Fruit fly (Drosophila melanogaster) whole organism, embryonic: ENCODE measurements around the gene CG46462.
A peak's percentile ranks its signal among the peaks of the same experiment; 100 is the strongest.

Experiments used
- Abd-B ChIP-seq: fragments of 200-800 bp; sonication (Bioruptor generic); optimal IDR thresholded peaks from 2 replicates; lab custom pipeline; 2018; ENCODE audit warnings: missing biosample characterization, mild to moderate bottlenecking, missing genetic modification characterization, moderate library complexity
- Ada2b ChIP-seq: fragments of 200-800 bp; sonication (Bioruptor generic); IDR thresholded peaks from 2 replicates; pipeline ENCODE4 v1.3.6; 2022; ENCODE audit warnings: missing biosample characterization, missing genetic modification characterization
- Aef1 ChIP-seq: fragments of 200-800 bp; sonication (Bioruptor generic); IDR thresholded peaks from 3 replicates; pipeline ENCODE4 v1.3.6; 2022; ENCODE audit warnings: missing biosample characterization, missing genetic modification characterization
- Bgb ChIP-seq: fragments of 200-800 bp; sonication (Bioruptor generic); IDR thresholded peaks from 2 replicates; pipeline ENCODE4 v1.3.6; 2022; ENCODE audit warnings: missing biosample characterization, missing genetic modification characterization; ENCODE audit not compliant: partially characterized antibody
- CG10366 ChIP-seq: fragments of 200-800 bp; sonication (Bioruptor generic); IDR thresholded peaks from 2 replicates; pipeline ENCODE4 v1.3.6; 2022; ENCODE audit warnings: missing biosample characterization, missing genetic modification characterization
- CG12236 ChIP-seq: fragments of 200-800 bp; sonication (Bioruptor generic); optimal IDR thresholded peaks from 2 replicates; lab custom pipeline; 2016; ENCODE audit warnings: missing biosample characterization, missing genetic modification characterization
- CG13894 ChIP-seq: fragments of 200-800 bp; sonication (Bioruptor generic); optimal IDR thresholded peaks from 3 replicates; lab custom pipeline; 2018; ENCODE audit warnings: missing biosample characterization, mild to moderate bottlenecking, missing genetic modification characterization, moderate library complexity
- CG14860 ChIP-seq: fragments of 200-800 bp; sonication (Bioruptor generic); IDR thresholded peaks from 3 replicates; pipeline ENCODE4 v1.3.6; 2022; ENCODE audit warnings: missing biosample characterization, missing genetic modification characterization; ENCODE audit not compliant: partially characterized antibody
- CG17328 ChIP-seq: fragments of 200-800 bp; sonication (Bioruptor generic); IDR thresholded peaks from 2 replicates; pipeline ENCODE4 v1.3.6; 2022; ENCODE audit warnings: missing biosample characterization, missing genetic modification characterization
- CG30431 ChIP-seq: fragments of 200-800 bp; sonication (Bioruptor generic); optimal IDR thresholded peaks from 2 replicates; lab custom pipeline; 2017; ENCODE audit warnings: missing biosample characterization, missing genetic modification characterization
- CG31388 ChIP-seq: fragments of 200-800 bp; sonication (Bioruptor generic); optimal IDR thresholded peaks from 2 replicates; lab custom pipeline; 2016; ENCODE audit warnings: missing biosample characterization, missing genetic modification characterization
- CG31441 ChIP-seq: fragments of 200-800 bp; sonication (Bioruptor generic); IDR thresholded peaks from 2 replicates; pipeline ENCODE4 v1.3.6; 2022; ENCODE audit warnings: missing biosample characterization, missing genetic modification characterization
- CG32532 ChIP-seq: fragments of 200-800 bp; sonication (Bioruptor generic); IDR thresholded peaks from 2 replicates; pipeline ENCODE4 v1.3.6; 2022; ENCODE audit warnings: missing biosample characterization, missing genetic modification characterization
- CG33557 ChIP-seq: fragments of 200-800 bp; sonication (Bioruptor generic); optimal IDR thresholded peaks from 2 replicates; lab custom pipeline; 2019; ENCODE audit warnings: missing biosample characterization, mild to moderate bottlenecking, missing genetic modification characterization, moderate library complexity
- CG4282 ChIP-seq: fragments of 200-800 bp; sonication (Bioruptor generic); optimal IDR thresholded peaks from 2 replicates; lab custom pipeline; 2016; ENCODE audit warnings: missing biosample characterization, missing genetic modification characterization
- CG8765 ChIP-seq: fragments of 200-800 bp; sonication (Bioruptor generic); IDR thresholded peaks from 2 replicates; pipeline ENCODE4 v1.3.6; 2022; ENCODE audit warnings: missing biosample characterization, missing genetic modification characterization
- CG9876 ChIP-seq: fragments of 200-800 bp; sonication (Bioruptor generic); optimal IDR thresholded peaks from 2 replicates; lab custom pipeline; 2016; ENCODE audit warnings: missing biosample characterization, missing genetic modification characterization
- Doc3 ChIP-seq: fragments of 200-800 bp; sonication (Bioruptor generic); IDR thresholded peaks from 3 replicates; pipeline ENCODE4 v1.3.6; 2022; ENCODE audit warnings: missing biosample characterization, missing genetic modification characterization; ENCODE audit not compliant: partially characterized antibody
- ERR ChIP-seq: fragments of 200-800 bp; sonication (Bioruptor generic); optimal IDR thresholded peaks from 2 replicates; lab custom pipeline; 2016; ENCODE audit warnings: missing biosample characterization, missing genetic modification characterization
- Elba2 ChIP-seq: fragments of 200-800 bp; sonication (Bioruptor generic); optimal IDR thresholded peaks from 3 replicates; lab custom pipeline; 2016; ENCODE audit warnings: missing biosample characterization, missing genetic modification characterization
- Ets65A ChIP-seq: fragments of 200-800 bp; sonication (Bioruptor generic); peaks from one replicate; lab custom pipeline; 2016; ENCODE audit warnings: missing biosample characterization, missing genetic modification characterization
- Hsf ChIP-seq: fragments of 200-800 bp; sonication (Bioruptor generic); optimal IDR thresholded peaks from 3 replicates; lab custom pipeline; 2016; ENCODE audit warnings: missing biosample characterization, missing genetic modification characterization
- Lim3 ChIP-seq: fragments of 200-800 bp; sonication (Bioruptor generic); IDR thresholded peaks from 2 replicates; pipeline ENCODE4 v1.3.6; 2022; ENCODE audit warnings: missing biosample characterization, missing genetic modification characterization
- Max ChIP-seq: fragments of 200-800 bp; sonication (Bioruptor generic); optimal IDR thresholded peaks from 2 replicates; lab custom pipeline; 2016; ENCODE audit warnings: missing biosample characterization, mild to moderate bottlenecking, missing genetic modification characterization
- Nf-YB ChIP-seq: fragments of 200-800 bp; sonication (Bioruptor generic); optimal IDR thresholded peaks from 3 replicates; lab custom pipeline; 2019; ENCODE audit warnings: missing biosample characterization, mild to moderate bottlenecking, missing genetic modification characterization, moderate library complexity
- Sox100B ChIP-seq: fragments of 200-800 bp; sonication (Bioruptor generic); optimal IDR thresholded peaks from 3 replicates; lab custom pipeline; 2018; ENCODE audit warnings: missing biosample characterization, mild to moderate bottlenecking, missing genetic modification characterization
- Tbp ChIP-seq: fragments of >200 bp; optimal IDR thresholded peaks from 2 replicates; lab custom pipeline; 2018; ENCODE audit warnings: missing biosample characterization, missing genetic modification characterization
- cato ChIP-seq: fragments of 200-800 bp; sonication (Bioruptor generic); optimal IDR thresholded peaks from 2 replicates; lab custom pipeline; 2016; ENCODE audit warnings: missing biosample characterization, missing genetic modification characterization, borderline replicate concordance
- danr ChIP-seq: fragments of 200-800 bp; sonication (Bioruptor generic); IDR thresholded peaks from 2 replicates; pipeline ENCODE4 v1.3.6; 2022; ENCODE audit warnings: missing biosample characterization, missing genetic modification characterization
- dysf ChIP-seq: fragments of 200-800 bp; sonication (Bioruptor generic); IDR thresholded peaks from 3 replicates; pipeline ENCODE4 v1.3.6; 2022; ENCODE audit warnings: missing biosample characterization, missing genetic modification characterization
- exex ChIP-seq: fragments of 200-800 bp; sonication (Bioruptor generic); optimal IDR thresholded peaks from 4 replicates; lab custom pipeline; 2018; ENCODE audit warnings: missing biosample characterization, mild to moderate bottlenecking, missing genetic modification characterization, moderate library complexity
- kni ChIP-seq: fragments of 200-800 bp; sonication (Bioruptor generic); optimal IDR thresholded peaks from 3 replicates; lab custom pipeline; 2017; ENCODE audit warnings: mild to moderate bottlenecking, missing biosample characterization, missing genetic modification reagents, missing genetic modification characterization
- lilli ChIP-seq: fragments of 200-800 bp; sonication (Bioruptor generic); optimal IDR thresholded peaks from 3 replicates; lab custom pipeline; 2016; ENCODE audit warnings: missing biosample characterization, missing genetic modification characterization
- otp ChIP-seq: fragments of 200-800 bp; sonication (Bioruptor generic); IDR thresholded peaks from 3 replicates; pipeline ENCODE4, ENCODE4 v1.3.6; 2022; ENCODE audit warnings: missing biosample characterization, missing genetic modification characterization
- salm ChIP-seq: fragments of 200-800 bp; sonication (Bioruptor generic); optimal IDR thresholded peaks from 2 replicates; lab custom pipeline; 2018; ENCODE audit warnings: missing biosample characterization, mild to moderate bottlenecking, missing genetic modification characterization
- seq ChIP-seq: fragments of 200-800 bp; sonication (Bioruptor generic); IDR thresholded peaks from 2 replicates; pipeline ENCODE4 v1.3.6; 2022; ENCODE audit warnings: missing biosample characterization, missing genetic modification characterization
- slou ChIP-seq: fragments of 200-800 bp; sonication (Bioruptor generic); optimal IDR thresholded peaks from 3 replicates; lab custom pipeline; 2016; ENCODE audit warnings: missing biosample characterization, missing genetic modification characterization
- sna ChIP-seq: fragments of 200-800 bp; sonication (Bioruptor generic); IDR thresholded peaks from 2 replicates; pipeline ENCODE4 v1.3.6; 2022; ENCODE audit warnings: missing biosample characterization, missing genetic modification characterization; ENCODE audit not compliant: partially characterized antibody
- tin ChIP-seq: fragments of 200-800 bp; sonication (Bioruptor generic); optimal IDR thresholded peaks from 3 replicates; lab custom pipeline; 2016; ENCODE audit warnings: missing biosample characterization, missing genetic modification characterization
- vnd ChIP-seq: fragments of 200-800 bp; sonication (Bioruptor generic); IDR thresholded peaks from 3 replicates; pipeline ENCODE4 v1.3.6; 2022; ENCODE audit warnings: missing biosample characterization, missing genetic modification characterization; ENCODE audit not compliant: partially characterized antibody
- zen2 ChIP-seq: fragments of 200-800 bp; sonication (Bioruptor generic); IDR thresholded peaks from 3 replicates; pipeline ENCODE4 v1.3.6; 2022; ENCODE audit warnings: missing biosample characterization, missing genetic modification characterization; ENCODE audit not compliant: partially characterized antibody

Gene CG46462

DNA sequence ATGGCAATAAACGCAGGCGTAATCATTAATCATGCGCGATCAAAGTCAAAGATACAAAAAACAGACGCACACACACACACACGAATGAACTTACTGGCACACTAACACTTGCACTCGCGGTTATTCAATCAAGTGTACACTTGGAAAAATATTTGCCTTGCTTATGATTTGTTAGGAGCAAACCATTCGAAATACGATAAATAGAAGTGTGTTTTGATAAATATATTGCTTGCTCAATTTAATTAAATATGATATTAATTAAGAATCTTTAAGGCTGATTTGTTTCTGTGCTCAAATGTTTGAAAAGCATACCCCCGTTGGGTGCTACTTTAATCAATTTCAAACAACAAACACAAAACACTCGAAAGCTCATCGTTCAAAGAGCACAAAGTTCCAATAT is 14.0 kb downstream of the CG46462 start (continued):
- TF ChIP-seq Sox100B (GFP tag; lab: Kevin White, UChicago) (peak; percentile 3), danr (GFP tag; lab: Robert Waterston, UW) (no peak)

DNA sequence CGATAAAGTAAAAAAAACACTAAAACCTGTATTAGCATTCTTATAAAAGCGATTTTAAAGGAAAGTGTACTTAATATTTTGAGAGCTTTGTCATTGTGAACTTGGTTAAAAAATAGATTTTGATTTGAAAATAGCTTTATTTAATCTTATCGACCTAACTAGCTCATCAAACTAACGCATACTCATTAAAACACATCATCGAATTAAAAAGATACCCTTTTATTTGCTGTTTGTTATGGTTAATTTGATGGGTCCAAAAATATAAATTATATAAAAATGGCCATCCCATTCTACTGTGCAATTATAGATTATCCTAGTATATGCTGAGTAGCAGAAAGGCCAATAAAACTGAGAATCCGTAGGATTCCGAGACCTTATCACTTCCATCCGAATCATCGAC is 19.5 kb downstream of the CG46462 start, which contains the start of gene CG32219:
Gene CG32219, minus strand, starts transcription at position 101 of the 400 bp plus-strand sequence.
- TF ChIP-seq Ets65A = no peak
- TF ChIP-seq ERR (GFP tag; lab: Kevin White, UChicago) = no peak
- TF ChIP-seq, all 482 proteins: peak for 0

DNA sequence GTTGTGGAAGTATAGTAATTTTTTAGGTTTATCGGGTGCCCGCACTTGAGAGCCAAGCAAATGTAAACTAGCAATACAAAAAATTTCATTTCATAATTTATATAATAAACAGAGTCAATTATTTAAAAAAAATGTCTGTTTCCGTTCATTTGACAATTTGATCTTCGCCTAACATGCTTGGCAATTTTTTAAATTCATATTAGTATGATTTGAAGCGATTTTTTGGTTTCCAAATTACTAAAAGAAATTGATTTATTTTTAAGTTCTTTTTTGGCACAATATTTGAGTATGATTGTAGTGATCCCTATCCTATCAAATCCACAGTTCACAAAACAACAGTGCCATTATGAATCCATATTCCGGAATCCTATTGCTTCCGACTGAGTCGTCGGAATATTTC is 20.4 kb downstream of the CG46462 start, which contains the start of gene CG34258:
Gene CG34258, minus strand, starts transcription at position 101 of the 400 bp plus-strand sequence.
- TF ChIP-seq Hsf (GFP tag; lab: Kevin White, UChicago) (no peak), Abd-B (no peak), CG12236 (no peak)
- TF ChIP-seq, all 482 proteins: peak for 0

DNA sequence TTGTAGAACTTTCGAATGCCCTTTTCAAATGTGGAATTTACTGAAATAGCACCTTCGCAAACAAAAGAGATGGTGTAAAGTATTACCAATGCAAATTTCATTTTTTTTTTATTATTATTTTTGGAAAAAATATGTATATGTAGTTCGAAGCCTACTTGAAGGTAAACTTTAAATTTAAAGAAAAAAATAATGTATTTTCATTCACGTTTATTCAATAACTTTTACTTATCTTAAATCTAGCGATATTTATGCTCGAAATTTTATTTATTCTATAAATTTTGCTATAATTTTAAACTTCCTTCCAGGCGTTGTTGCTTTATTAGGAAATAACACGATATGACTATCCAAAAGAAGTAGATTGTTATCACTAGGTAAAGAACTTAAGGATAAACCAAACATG is 21.2 kb downstream of the CG46462 start, which contains the start of gene CG33710:
Gene CG33710, minus strand, starts transcription at position 101 of the 400 bp plus-strand sequence.
- TF ChIP-seq Max (no peak), CG14860 (GFP tag; lab: Robert Waterston, UW) (no peak), CG4282 (GFP tag; lab: Kevin White, UChicago) (no peak), CG9876 (GFP tag; lab: Kevin White, UChicago) (no peak), CG10366 (GFP tag; lab: Robert Waterston, UW) (no peak), CG31388 (GFP tag; lab: Kevin White, UChicago) (no peak), CG32532 (GFP tag; lab: Robert Waterston, UW) (no peak), seq (GFP tag; lab: Robert Waterston, UW) (no peak), Tbp (no peak), CG31441 (no peak)

DNA sequence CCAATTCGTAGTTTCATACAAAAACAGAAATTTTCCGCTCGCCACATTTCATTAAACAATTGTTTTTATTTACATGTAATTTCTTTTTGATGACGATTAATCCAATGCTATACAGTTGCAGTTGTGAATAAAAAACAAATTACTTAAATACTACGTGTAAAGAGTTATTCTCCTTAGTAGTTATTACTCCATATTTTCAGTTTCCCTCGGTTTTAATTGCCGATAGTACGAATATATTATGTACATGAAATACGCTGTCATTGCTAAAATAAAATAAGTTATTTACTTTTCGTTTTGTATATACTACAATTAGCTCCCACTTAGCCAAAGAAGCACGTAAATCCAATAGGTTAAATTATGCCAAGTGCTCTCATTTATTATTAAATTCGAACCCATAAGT is 22.1 kb downstream of the CG46462 start, which contains the start of gene CG42655:
Gene CG42655, minus strand, starts transcription at position 101 of the 400 bp plus-strand sequence.
- TF ChIP-seq Abd-B (no peak), Elba2 (GFP tag; lab: Kevin White, UChicago) (no peak), CG31441 (no peak), cato (no peak), exex (tag; lab: Kevin White, UChicago) (no peak), Nf-YB (no peak), dysf (GFP tag; lab: Robert Waterston, UW) (no peak), CG17328 (no peak), Lim3 (GFP tag; lab: Robert Waterston, UW) (no peak)

DNA sequence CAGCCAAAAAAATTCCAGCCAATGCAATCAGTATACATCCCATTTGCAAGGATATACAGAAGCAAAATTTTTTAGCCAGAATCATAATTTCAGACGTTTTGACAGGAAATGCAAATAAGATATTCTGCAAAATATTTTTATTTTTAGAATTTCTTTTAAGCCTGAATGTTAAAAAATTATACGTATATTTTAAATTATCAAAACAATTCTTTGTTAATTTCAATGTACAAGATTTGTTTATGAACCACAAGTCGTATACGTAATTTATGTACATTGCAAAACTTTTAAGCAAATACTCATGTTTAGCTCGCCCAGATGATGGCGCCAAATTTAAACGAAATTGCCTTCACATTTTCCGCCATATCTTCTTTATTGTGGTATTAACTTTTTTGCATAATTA is 22.9 kb downstream of the CG46462 start, which contains the start of gene CG42654:
Gene CG42654, minus strand, starts transcription at position 101 of the 400 bp plus-strand sequence.
- TF ChIP-seq CG13894 (tag; lab: Kevin White, UChicago) = no peak
- TF ChIP-seq otp (GFP tag; lab: Robert Waterston, UW) = no peak
- no peak for TF ChIP-seq lilli
- TF ChIP-seq sna (GFP tag; lab: Robert Waterston, UW) = no peak
- no peak for TF ChIP-seq tin (GFP tag; lab: Kevin White, UChicago)
- no peak for TF ChIP-seq slou (GFP tag; lab: Kevin White, UChicago)
- no peak for TF ChIP-seq kni
- TF ChIP-seq zen2 (GFP tag; lab: Robert Waterston, UW) = no peak
- no peak for TF ChIP-seq salm (tag; lab: Kevin White, UChicago)
- no peak for TF ChIP-seq CG8765 (GFP tag; lab: Robert Waterston, UW)
- TF ChIP-seq Ada2b = no peak
- no peak for TF ChIP-seq CG30431
- no peak for TF ChIP-seq CG33557
- no peak for TF ChIP-seq Doc3 (GFP tag; lab: Robert Waterston, UW)
- no peak for TF ChIP-seq vnd (GFP tag; lab: Robert Waterston, UW)
- no peak for TF ChIP-seq Aef1 (GFP tag; lab: Robert Waterston, UW)
- TF ChIP-seq CG32532 (GFP tag; lab: Robert Waterston, UW) = no peak
- no peak for TF ChIP-seq Bgb
